Fruit fly (Drosophila melanogaster) whole organism, embryonic: Measurements from ENCODE around the gene Sidpn.

ENCODE experiments used
- B-H1 ChIP-seq: fragments of 200-800 bp; sonication (Bioruptor generic); IDR thresholded peaks from 3 replicates; pipeline ENCODE4 v1.3.6; 2022; ENCODE audit warnings: missing biosample characterization, missing genetic modification characterization
- CG10267 ChIP-seq: fragments of 200-800 bp; sonication (Bioruptor generic); optimal IDR thresholded peaks from 2 replicates; lab custom pipeline; 2018; ENCODE audit warnings: missing biosample characterization, mild to moderate bottlenecking, missing genetic modification characterization, moderate library complexity
- CG10321 ChIP-seq: fragments of 200-800 bp; sonication (Bioruptor generic); IDR thresholded peaks from 2 replicates; pipeline ENCODE4 v1.3.6; 2022; ENCODE audit warnings: missing biosample characterization, missing genetic modification characterization
- CG10543 ChIP-seq: fragments of 200-800 bp; sonication (Bioruptor generic); optimal IDR thresholded peaks from 3 replicates; lab custom pipeline; 2017; ENCODE audit warnings: missing biosample characterization, mild to moderate bottlenecking, missing genetic modification characterization, moderate library complexity
- CG10565 ChIP-seq: fragments of 200-800 bp; sonication (Bioruptor generic); optimal IDR thresholded peaks from 3 replicates; lab custom pipeline; 2016; ENCODE audit warnings: missing biosample characterization, mild to moderate bottlenecking, missing genetic modification characterization
- CG11085 ChIP-seq: fragments of 200-800 bp; sonication (Bioruptor generic); IDR thresholded peaks from 2 replicates; pipeline ENCODE4 v1.3.6; 2022; ENCODE audit warnings: missing biosample characterization, missing genetic modification characterization
- CG11560 ChIP-seq: fragments of 200-800 bp; sonication (Bioruptor generic); IDR thresholded peaks from 3 replicates; pipeline ENCODE4 v1.3.6; 2022; ENCODE audit warnings: missing biosample characterization, missing genetic modification characterization
- CG13287 ChIP-seq: fragments of 200-800 bp; sonication (Bioruptor generic); IDR thresholded peaks from 2 replicates; pipeline ENCODE4 v1.3.6; 2022; ENCODE audit warnings: missing biosample characterization, missing genetic modification characterization; ENCODE audit not compliant: partially characterized antibody
- CG16815 ChIP-seq: fragments of 200-800 bp; sonication (Bioruptor generic); optimal IDR thresholded peaks from 3 replicates; lab custom pipeline; 2017; ENCODE audit warnings: missing biosample characterization, mild to moderate bottlenecking, missing genetic modification characterization
- CG17829 ChIP-seq: fragments of 200-800 bp; optimal IDR thresholded peaks from 2 replicates; lab custom pipeline; 2019; ENCODE audit warnings: missing biosample characterization, mild to moderate bottlenecking, missing genetic modification characterization, moderate library complexity
- CG30020 ChIP-seq: fragments of 200-800 bp; optimal IDR thresholded peaks from 2 replicates; lab custom pipeline; 2019; ENCODE audit warnings: missing biosample characterization, mild to moderate bottlenecking, missing genetic modification characterization, moderate library complexity
- CG3847 ChIP-seq: fragments of 200-800 bp; sonication (Bioruptor generic); IDR thresholded peaks from 2 replicates; pipeline ENCODE4 v1.3.6; 2022; ENCODE audit warnings: missing biosample characterization, missing genetic modification characterization
- CG3995 ChIP-seq: fragments of 200-800 bp; sonication (Bioruptor generic); optimal IDR thresholded peaks from 3 replicates; lab custom pipeline; 2016; ENCODE audit warnings: missing biosample characterization, missing genetic modification characterization
- CG4282 ChIP-seq: fragments of 200-800 bp; sonication (Bioruptor generic); optimal IDR thresholded peaks from 2 replicates; lab custom pipeline; 2016; ENCODE audit warnings: missing biosample characterization, missing genetic modification characterization
- CG7987 ChIP-seq: fragments of 200-800 bp; sonication (Bioruptor generic); optimal IDR thresholded peaks from 2 replicates; lab custom pipeline; 2018; ENCODE audit warnings: missing biosample characterization, mild to moderate bottlenecking, missing genetic modification characterization, moderate library complexity
- CG8388 ChIP-seq: fragments of 200-800 bp; sonication (Bioruptor generic); optimal IDR thresholded peaks from 2 replicates; lab custom pipeline; 2019; ENCODE audit warnings: missing biosample characterization, mild to moderate bottlenecking, missing genetic modification characterization, moderate library complexity
- CG8765 ChIP-seq: fragments of 200-800 bp; sonication (Bioruptor generic); IDR thresholded peaks from 2 replicates; pipeline ENCODE4 v1.3.6; 2022; ENCODE audit warnings: missing biosample characterization, missing genetic modification characterization
- CG9817 ChIP-seq: fragments of 200-800 bp; sonication (Bioruptor generic); optimal IDR thresholded peaks from 2 replicates; lab custom pipeline; 2018; ENCODE audit warnings: missing biosample characterization, mild to moderate bottlenecking, missing genetic modification characterization, moderate library complexity
- CrebB ChIP-seq: fragments of 200-800 bp; sonication (Bioruptor generic); optimal IDR thresholded peaks from 3 replicates; lab custom pipeline; 2018; ENCODE audit warnings: missing biosample characterization, mild to moderate bottlenecking, missing genetic modification characterization
- Ets97D ChIP-seq: fragments of 200-800 bp; sonication (Bioruptor generic); optimal IDR thresholded peaks from 3 replicates; lab custom pipeline; 2016; ENCODE audit warnings: missing biosample characterization, missing genetic modification characterization
- Fer2 ChIP-seq: fragments of 200-800 bp; sonication (Bioruptor generic); optimal IDR thresholded peaks from 2 replicates; lab custom pipeline; 2018; ENCODE audit warnings: missing biosample characterization, mild to moderate bottlenecking, missing genetic modification characterization, moderate library complexity
- HLHmδ ChIP-seq: fragments of 200-800 bp; sonication (Bioruptor generic); optimal IDR thresholded peaks from 2 replicates; lab custom pipeline; 2018; ENCODE audit warnings: missing biosample characterization, mild to moderate bottlenecking, missing genetic modification characterization, moderate library complexity
- HmgZ ChIP-seq: fragments of 200-800 bp; sonication (Bioruptor generic); optimal IDR thresholded peaks from 2 replicates; lab custom pipeline; 2018; ENCODE audit warnings: missing biosample characterization, mild to moderate bottlenecking, missing genetic modification characterization
- Hmr ChIP-seq: fragments of 200-800 bp; sonication (Bioruptor generic); optimal IDR thresholded peaks from 3 replicates; lab custom pipeline; 2017; ENCODE audit warnings: mild to moderate bottlenecking, missing biosample characterization, missing genetic modification reagents, missing genetic modification characterization
- Hr51 ChIP-seq, 2 experiments: fragments of 200-800 bp; sonication (Bioruptor generic); optimal IDR thresholded peaks; 2 replicates in 1 of 2; 3 replicates in 1 of 2; lab custom pipeline; 2016 to 2018; ENCODE audit warnings: missing biosample characterization in 2 of 2, missing genetic modification characterization in 2 of 2, mild to moderate bottlenecking in 1 of 2, moderate library complexity in 1 of 2
- Kr ChIP-seq: fragments of 200-800 bp; sonication (Bioruptor generic); optimal IDR thresholded peaks from 2 replicates; lab custom pipeline; 2017; ENCODE audit warnings: missing biosample characterization, mild to moderate bottlenecking, missing genetic modification characterization
- MBD-R2 ChIP-seq: fragments of 200-800 bp; sonication (Bioruptor generic); IDR thresholded peaks from 2 replicates; pipeline ENCODE4 v1.3.6; 2022; ENCODE audit warnings: missing biosample characterization, missing genetic modification characterization
- MTF-1 ChIP-seq: fragments of 200-800 bp; sonication (Bioruptor generic); optimal IDR thresholded peaks from 2 replicates; lab custom pipeline; 2018; ENCODE audit warnings: missing biosample characterization, mild to moderate bottlenecking, missing genetic modification characterization, borderline replicate concordance
- NC2α ChIP-seq: fragments of 200-800 bp; sonication (Bioruptor generic); optimal IDR thresholded peaks from 2 replicates; lab custom pipeline; 2016; ENCODE audit warnings: missing biosample characterization, missing genetic modification characterization
- Opbp ChIP-seq: fragments of 200-800 bp; sonication (Bioruptor generic); IDR thresholded peaks from 3 replicates; pipeline ENCODE4 v1.3.6; 2022; ENCODE audit warnings: missing biosample characterization, missing genetic modification characterization; ENCODE audit not compliant: partially characterized antibody
- Rfx ChIP-seq: fragments of 200-800 bp; sonication (Bioruptor generic); IDR thresholded peaks from 2 replicates; pipeline ENCODE4 v1.3.6; 2022; ENCODE audit warnings: missing biosample characterization, missing genetic modification characterization
- Tbp ChIP-seq: fragments of >200 bp; optimal IDR thresholded peaks from 2 replicates; lab custom pipeline; 2018; ENCODE audit warnings: missing biosample characterization, missing genetic modification characterization
- YL-1 ChIP-seq: fragments of 200-800 bp; sonication (Bioruptor generic); optimal IDR thresholded peaks from 3 replicates; lab custom pipeline; 2017; ENCODE audit warnings: missing biosample characterization, mild to moderate bottlenecking, missing genetic modification characterization
- bbx ChIP-seq: fragments of 200-800 bp; sonication (Bioruptor generic); IDR thresholded peaks from 2 replicates; pipeline ENCODE4 v1.3.6; 2022; ENCODE audit warnings: missing biosample characterization, missing genetic modification characterization; ENCODE audit not compliant: partially characterized antibody
- da ChIP-seq: fragments of 200-800 bp; sonication (Bioruptor generic); optimal IDR thresholded peaks from 2 replicates; lab custom pipeline; 2016; ENCODE audit warnings: missing biosample characterization, missing genetic modification characterization
- dysf ChIP-seq: fragments of 200-800 bp; sonication (Bioruptor generic); IDR thresholded peaks from 3 replicates; pipeline ENCODE4 v1.3.6; 2022; ENCODE audit warnings: missing biosample characterization, missing genetic modification characterization
- esg ChIP-seq: fragments of 200-800 bp; sonication (Bioruptor generic); conservative IDR thresholded peaks from 2 replicates; pipeline ENCODE4 v1.3.6; 2022; ENCODE audit warnings: missing biosample characterization, missing genetic modification characterization
- gfzf ChIP-seq: fragments of 200-800 bp; sonication (Bioruptor generic); optimal IDR thresholded peaks from 2 replicates; lab custom pipeline; 2016; ENCODE audit warnings: missing biosample characterization, mild to moderate bottlenecking, missing genetic modification characterization, moderate library complexity
- gro ChIP-seq: fragments of 200-800 bp; sonication (Bioruptor generic); optimal IDR thresholded peaks from 2 replicates; lab custom pipeline; 2016; ENCODE audit warnings: missing biosample characterization, missing genetic modification characterization
- insv ChIP-seq, 2 experiments: fragments of 200-800 bp; sonication (Bioruptor generic); optimal IDR thresholded peaks; 3 replicates each; lab custom pipeline; 2016 to 2018; ENCODE audit warnings: missing biosample characterization in 2 of 2, missing genetic modification characterization in 2 of 2
- kay ChIP-seq: fragments of 200-800 bp; sonication (Bioruptor generic); optimal IDR thresholded peaks from 2 replicates; lab custom pipeline; 2016; ENCODE audit warnings: missing biosample characterization, missing genetic modification characterization
- knrl ChIP-seq: fragments of 200-800 bp; sonication (Bioruptor generic); IDR thresholded peaks from 3 replicates; pipeline ENCODE4 v1.3.6; 2022; ENCODE audit warnings: missing biosample characterization, missing genetic modification characterization; ENCODE audit not compliant: partially characterized antibody
- luna ChIP-seq: fragments of 200-800 bp; sonication (Bioruptor generic); optimal IDR thresholded peaks from 2 replicates; lab custom pipeline; 2016; ENCODE audit warnings: missing biosample characterization, missing genetic modification characterization
- p53 ChIP-seq: fragments of 200-800 bp; sonication (Bioruptor generic); optimal IDR thresholded peaks from 2 replicates; lab custom pipeline; 2016; ENCODE audit warnings: missing biosample characterization, missing genetic modification characterization
- phol ChIP-seq: fragments of 200-800 bp; sonication (Bioruptor generic); optimal IDR thresholded peaks from 3 replicates; lab custom pipeline; 2018; ENCODE audit warnings: missing biosample characterization, mild to moderate bottlenecking, missing genetic modification characterization, moderate library complexity
- pzg ChIP-seq: fragments of 200-800 bp; sonication (Bioruptor generic); optimal IDR thresholded peaks from 3 replicates; lab custom pipeline; 2018; ENCODE audit warnings: missing biosample characterization, mild to moderate bottlenecking, missing genetic modification characterization, moderate library complexity
- vfl ChIP-seq: fragments of 200-800 bp; sonication (Bioruptor generic); optimal IDR thresholded peaks from 2 replicates; lab custom pipeline; 2016; ENCODE audit warnings: missing biosample characterization, missing genetic modification characterization
- vnd ChIP-seq: fragments of 200-800 bp; sonication (Bioruptor generic); IDR thresholded peaks from 3 replicates; pipeline ENCODE4 v1.3.6; 2022; ENCODE audit warnings: missing biosample characterization, missing genetic modification characterization; ENCODE audit not compliant: partially characterized antibody
- zfh2 ChIP-seq: fragments of 200-800 bp; sonication (Bioruptor generic); optimal IDR thresholded peaks from 2 replicates; lab custom pipeline; 2016; ENCODE audit warnings: missing biosample characterization, missing genetic modification characterization

Sidpn gene

dm6 chr2L:19053860-19054515 is 26.5 kb downstream of the Sidpn start, which contains the start of gene CG10492 (continued):
- no peak for TF ChIP-seq p53 (GFP tag; lab: Kevin White, UChicago)
- TF ChIP-seq esg, result no peak
- TF ChIP-seq CG10565, result no peak
- TF ChIP-seq vfl (GFP tag; lab: Kevin White, UChicago), result no peak
- peak; percentile 27; the same call in 1 of the 2 replicates for TF ChIP-seq Rfx (GFP tag; lab: Robert Waterston, UW)
- TF ChIP-seq luna (GFP tag; lab: Kevin White, UChicago), result no peak
- peak; percentile 62 for TF ChIP-seq phol
- peak; percentile 75 for TF ChIP-seq CG3995
- no peak for TF ChIP-seq CG10321 (GFP tag; lab: Robert Waterston, UW)
- peak; percentile 79 for TF ChIP-seq YL-1 (GFP tag; lab: Kevin White, UChicago)
- TF ChIP-seq CG8765 (GFP tag; lab: Robert Waterston, UW), result peak; percentile 19; the same call in 1 of the 2 replicates
- TF ChIP-seq CG10543 (GFP tag; lab: Kevin White, UChicago), result peak; percentile 28
- peak; percentile 51; the same call in 1 of the 3 replicates for TF ChIP-seq Opbp
- 0 out of 3 replicates have a peak, but pooled peaks have one; percentile 33 for TF ChIP-seq knrl (GFP tag; lab: Robert Waterston, UW)
- no peak for TF ChIP-seq CG8388
- no peak for TF ChIP-seq da (GFP tag; lab: Kevin White, UChicago)
- peak; percentile 25 for TF ChIP-seq MTF-1 (GFP tag; lab: Kevin White, UChicago)
- no peak for TF ChIP-seq vnd (GFP tag; lab: Robert Waterston, UW)
- peak; percentile 66 for TF ChIP-seq CG10267
- no peak for TF ChIP-seq HLHmδ (GFP tag; lab: Kevin White, UChicago)
- TF ChIP-seq Hmr, result peak; percentile 19
- TF ChIP-seq CG30020 (tag; lab: Kevin White, UChicago), result peak; percentile 49
- no peak for TF ChIP-seq B-H1 (GFP tag; lab: Robert Waterston, UW)
- TF ChIP-seq CG16815 (GFP tag; lab: Kevin White, UChicago), result no peak
- peak; percentile 54 for TF ChIP-seq MBD-R2 (GFP tag; lab: Robert Waterston, UW)
- no peak for TF ChIP-seq CG11560 (tag; lab: Robert Waterston, UW)
- no peak for TF ChIP-seq Fer2 (tag; lab: Kevin White, UChicago)
- TF ChIP-seq insv (GFP tag; optimal IDR thresholded peaks at IDR 0.05; lab: Kevin White, UChicago), result peak in 1 of 2 experiments; percentile 32
- no peak for TF ChIP-seq CG4282 (GFP tag; lab: Kevin White, UChicago)
- peak; percentile 23 for TF ChIP-seq CG17829 (tag; lab: Kevin White, UChicago)
- TF ChIP-seq NC2α (GFP tag; lab: Kevin White, UChicago), result no peak
- TF ChIP-seq zfh2 (GFP tag; lab: Kevin White, UChicago), result no peak
- no peak for TF ChIP-seq bbx
- no peak for TF ChIP-seq Tbp
- TF ChIP-seq CG3847 (GFP tag; lab: Robert Waterston, UW), result peak; percentile 52; the same call in 1 of the 2 replicates
- TF ChIP-seq HmgZ (tag; lab: Kevin White, UChicago), result peak; percentile 15
- peak; percentile 91 for TF ChIP-seq gfzf
- peak; percentile 65 for TF ChIP-seq Ets97D (GFP tag; lab: Kevin White, UChicago)
- no peak for TF ChIP-seq Hr51 (GFP tag; optimal IDR thresholded peaks at IDR 0.05; lab: Kevin White, UChicago)
- peak; percentile 54 for TF ChIP-seq CG13287 (GFP tag; lab: Robert Waterston, UW)
- no peak for TF ChIP-seq CG9817 (tag; lab: Kevin White, UChicago)
- peak; percentile 36 for TF ChIP-seq CrebB (tag; lab: Kevin White, UChicago)
- peak; percentile 73 for TF ChIP-seq pzg (GFP tag; lab: Kevin White, UChicago)
- no peak for TF ChIP-seq dysf (GFP tag; lab: Robert Waterston, UW)
- no peak for TF ChIP-seq Kr (GFP tag; lab: Kevin White, UChicago)
- no peak for TF ChIP-seq CG7987 (GFP tag; lab: Kevin White, UChicago)
- TF ChIP-seq gro (GFP tag; lab: Kevin White, UChicago), result no peak
- no peak for TF ChIP-seq kay (GFP tag; lab: Kevin White, UChicago)
- TF ChIP-seq CG11085 (GFP tag; lab: Robert Waterston, UW), result no peak
